Worm (Caenorhabditis elegans) whole organism, L4 larva: ENCODE data around the gene F21C10.9.

Experiments
- D1046.2 ChIP-seq: fragments of 200-800 bp; sonication (Bioruptor generic); IDR thresholded peaks from 2 replicates; pipeline ENCODE4 v1.3.6; 2022; ENCODE audit warnings: missing genetic modification characterization, missing compliant biosample characterization
- F10B5.3 ChIP-seq: sonication (generic microtip); optimal IDR thresholded peaks from 2 replicates; lab custom pipeline; 2016; ENCODE audit warnings: mild to moderate bottlenecking, missing genetic modification characterization, missing compliant biosample characterization
- F44E2.7 ChIP-seq: fragments of 200-800 bp; sonication (Bioruptor generic); IDR thresholded peaks from 2 replicates; pipeline ENCODE4 v2.1.2; 2022; ENCODE audit warnings: missing genetic modification characterization, missing compliant biosample characterization
- F49E8.2 ChIP-seq: sonication (generic microtip); optimal IDR thresholded peaks from 2 replicates; lab custom pipeline; 2016; ENCODE audit warnings: missing compliant biosample characterization, mild to moderate bottlenecking, missing genetic modification characterization, borderline replicate concordance
- T26A8.4 ChIP-seq: fragments of 200-800 bp; sonication (Bioruptor generic); IDR thresholded peaks from 2 replicates; pipeline ENCODE4 v1.3.6; 2022; ENCODE audit warnings: missing genetic modification characterization, missing compliant biosample characterization
- Y75B8A.6 ChIP-seq: fragments of 200-800 bp; sonication (Bioruptor generic); IDR thresholded peaks from 2 replicates; pipeline ENCODE4 v1.3.6; 2022; ENCODE audit warnings: missing genetic modification reagents, missing genetic modification characterization, missing compliant biosample characterization
- aha-1 ChIP-seq: fragments of 150-350 bp; peaks from one replicate; lab custom pipeline; 2014; ENCODE audit warnings: missing biosample characterization, missing genetic modification characterization
- aly-2 ChIP-seq: sonication (generic microtip); optimal IDR thresholded peaks from 2 replicates; lab custom pipeline; 2018; ENCODE audit warnings: missing biosample characterization, missing genetic modification characterization
- ama-1 ChIP-seq: fragments of 150-350 bp; optimal IDR thresholded peaks from 2 replicates; lab custom pipeline; 2014; ENCODE audit warnings: inconsistent platforms, mixed read lengths
- attf-4 ChIP-seq: sonication (generic microtip); optimal IDR thresholded peaks from 3 replicates; lab custom pipeline; 2017; ENCODE audit warnings: missing biosample characterization, missing genetic modification characterization
- ceh-62 ChIP-seq: sonication (generic microtip); optimal IDR thresholded peaks from 2 replicates; lab custom pipeline; 2017; ENCODE audit warnings: missing biosample characterization, missing genetic modification characterization
- daf-16 ChIP-seq, 3 experiments: sonication (generic microtip); optimal IDR thresholded peaks; 2 replicates each; lab custom pipeline; 2016 to 2017; ENCODE audit warnings: missing genetic modification characterization in 3 of 3, missing genetic modification reagents in 3 of 3, mild to moderate bottlenecking in 2 of 3, missing compliant biosample characterization in 2 of 3, missing biosample characterization in 1 of 3, moderate library complexity in 1 of 3
- daf-19 ChIP-seq: fragments of 200-800 bp; sonication (Bioruptor generic); conservative IDR thresholded peaks from 2 replicates; pipeline ENCODE4 v1.3.6; 2022; ENCODE audit warnings: missing genetic modification characterization, missing compliant biosample characterization
- daf-8 ChIP-seq: fragments of 200-800 bp; sonication (Bioruptor generic); IDR thresholded peaks from 2 replicates; pipeline ENCODE4 v1.3.6; 2022; ENCODE audit warnings: missing genetic modification characterization, missing compliant biosample characterization
- dmd-6 ChIP-seq: fragments of 200-800 bp; sonication (Bioruptor generic); IDR thresholded peaks from 2 replicates; pipeline ENCODE4 v1.3.6; 2022; ENCODE audit warnings: missing genetic modification reagents, missing genetic modification characterization, missing compliant biosample characterization
- dmd-9 ChIP-seq: fragments of 200-800 bp; sonication (Bioruptor generic); IDR thresholded peaks from 2 replicates; pipeline ENCODE4 v1.3.6; 2022; ENCODE audit warnings: missing genetic modification reagents, missing genetic modification characterization, missing compliant biosample characterization
- duxl-1 ChIP-seq: sonication (generic microtip); optimal IDR thresholded peaks from 2 replicates; lab custom pipeline; 2016; ENCODE audit warnings: mild to moderate bottlenecking, missing genetic modification characterization, moderate library complexity, missing compliant biosample characterization; ENCODE audit not compliant: poor library complexity
- dve-1 ChIP-seq: sonication (generic microtip); optimal IDR thresholded peaks from 2 replicates; lab custom pipeline; 2017; ENCODE audit warnings: antibody characterized with exemption, mild to moderate bottlenecking, missing genetic modification characterization, missing compliant biosample characterization; ENCODE audit not compliant: insufficient read depth
- egl-43 ChIP-seq: fragments of 200-800 bp; sonication (Bioruptor generic); IDR thresholded peaks from 2 replicates; pipeline ENCODE4 v1.3.6; 2022; ENCODE audit warnings: missing genetic modification reagents, missing genetic modification characterization, missing compliant biosample characterization
- fkh-10 ChIP-seq: fragments of 150-350 bp; optimal IDR thresholded peaks from 2 replicates; lab custom pipeline; 2014; ENCODE audit warnings: missing biosample characterization, missing genetic modification reagents, missing genetic modification characterization
- hlh-11 ChIP-seq: fragments of 200-800 bp; sonication (Bioruptor generic); optimal IDR thresholded peaks from 2 replicates; lab custom pipeline; 2018; ENCODE audit warnings: mild to moderate bottlenecking, missing genetic modification characterization, missing compliant biosample characterization
- hmg-1.1 ChIP-seq: fragments of 200-800 bp; sonication (Bioruptor generic); IDR thresholded peaks from 2 replicates; pipeline ENCODE4 v1.3.6; 2022; ENCODE audit warnings: missing genetic modification reagents, missing genetic modification characterization, missing compliant biosample characterization
- lim-7 ChIP-seq: fragments of 200-800 bp; sonication (Bioruptor generic); IDR thresholded peaks from 2 replicates; pipeline ENCODE4 v1.3.6; 2022; ENCODE audit warnings: missing genetic modification characterization, missing compliant biosample characterization
- lin-1 ChIP-seq: fragments of 200-800 bp; sonication (Bioruptor generic); IDR thresholded peaks from 2 replicates; pipeline ENCODE4 v1.3.6; 2022; ENCODE audit warnings: missing genetic modification reagents, missing genetic modification characterization, missing compliant biosample characterization
- lin-13 ChIP-seq: fragments of 150-350 bp; optimal IDR thresholded peaks from 2 replicates; lab custom pipeline; 2014; ENCODE audit warnings: missing biosample characterization, missing genetic modification reagents, missing genetic modification characterization
- lin-38 ChIP-seq: fragments of 200-800 bp; sonication (Bioruptor generic); IDR thresholded peaks from 2 replicates; pipeline ENCODE4 v1.3.6; 2022; ENCODE audit warnings: missing genetic modification reagents, missing genetic modification characterization, missing compliant biosample characterization
- lin-39 ChIP-seq: fragments of 150-350 bp; optimal IDR thresholded peaks from 2 replicates; lab custom pipeline; 2014; ENCODE audit warnings: missing biosample characterization, missing genetic modification reagents, missing genetic modification characterization
- lir-3 ChIP-seq: sonication (generic microtip); optimal IDR thresholded peaks from 2 replicates; lab custom pipeline; 2016; ENCODE audit warnings: mild to moderate bottlenecking, missing genetic modification characterization, missing compliant biosample characterization
- lsy-2 ChIP-seq, 2 experiments: fragments of 150-350 bp in 1 of 2; sonication (generic microtip) in 1 of 2; optimal IDR thresholded peaks; 2 replicates each; lab custom pipeline; 2014 to 2017; ENCODE audit warnings: missing biosample characterization in 2 of 2, missing genetic modification characterization in 2 of 2
- madf-5 ChIP-seq, 2 experiments: fragments of 200-800 bp; sonication (Bioruptor generic); IDR thresholded peaks; 2 replicates each; pipeline ENCODE4 v1.3.6; 2022; ENCODE audit warnings: missing compliant biosample characterization in 2 of 2, missing genetic modification characterization in 2 of 2
- mdl-1 ChIP-seq, 2 experiments: fragments of 150-350 bp in 1 of 2; sonication (generic microtip) in 1 of 2; optimal IDR thresholded peaks; 2 replicates each; lab custom pipeline; 2014 to 2017; ENCODE audit warnings: missing biosample characterization in 2 of 2, missing genetic modification characterization in 2 of 2
- mdt-29 ChIP-seq: fragments of 200-800 bp; sonication (Bioruptor generic); IDR thresholded peaks from 2 replicates; pipeline ENCODE4 v1.3.6; 2022; ENCODE audit warnings: missing genetic modification reagents, missing genetic modification characterization, missing compliant biosample characterization
- mxl-3 ChIP-seq: fragments of 200-800 bp; sonication (Bioruptor generic); optimal IDR thresholded peaks from 2 replicates; lab custom pipeline; 2018; ENCODE audit warnings: mild to moderate bottlenecking, missing genetic modification characterization, missing compliant biosample characterization
- nhr-42 ChIP-seq: fragments of 200-800 bp; sonication (Bioruptor generic); IDR thresholded peaks from 2 replicates; pipeline ENCODE4 v1.3.6; 2022; ENCODE audit warnings: missing genetic modification characterization, missing compliant biosample characterization
- nhr-48 ChIP-seq: sonication (generic microtip); optimal IDR thresholded peaks from 2 replicates; lab custom pipeline; 2016; ENCODE audit warnings: mild to moderate bottlenecking, missing genetic modification characterization, missing compliant biosample characterization
- nhr-76 ChIP-seq: fragments of 150-350 bp; optimal IDR thresholded peaks from 2 replicates; lab custom pipeline; 2014; ENCODE audit warnings: missing biosample characterization, missing genetic modification characterization
- nhr-77 ChIP-seq: fragments of 150-350 bp; optimal IDR thresholded peaks from 2 replicates; lab custom pipeline; 2014; ENCODE audit warnings: missing biosample characterization, missing genetic modification characterization
- pha-4 ChIP-seq, 2 experiments: fragments of 150-350 bp in 1 of 2; fragments of 200-800 bp in 1 of 2; sonication (Bioruptor generic) in 1 of 2; IDR thresholded peaks in 1 of 2; optimal IDR thresholded peaks in 1 of 2; 2 replicates each; pipeline versions ENCODE4 v1.3.6 to Lab custom; 2014 to 2022; ENCODE audit warnings: missing genetic modification characterization in 2 of 2, missing genetic modification reagents in 2 of 2, missing biosample characterization in 1 of 2, missing compliant biosample characterization in 1 of 2
- saeg-2 ChIP-seq: fragments of 200-800 bp; sonication (Bioruptor generic); IDR thresholded peaks from 2 replicates; pipeline ENCODE4 v1.3.6; 2022; ENCODE audit warnings: missing genetic modification reagents, missing genetic modification characterization, missing compliant biosample characterization
- sdz-12 ChIP-seq: fragments of 200-800 bp; sonication (Bioruptor generic); optimal IDR thresholded peaks from 2 replicates; lab custom pipeline; 2018; ENCODE audit warnings: mild to moderate bottlenecking, missing genetic modification characterization, missing compliant biosample characterization
- snpc-1.2 ChIP-seq: fragments of 200-800 bp; sonication (Bioruptor generic); IDR thresholded peaks from 2 replicates; pipeline ENCODE4 v1.3.6; 2022; ENCODE audit warnings: missing genetic modification reagents, missing genetic modification characterization, missing compliant biosample characterization
- unc-62 ChIP-seq, 3 experiments: fragments of 150-350 bp in 1 of 3; sonication (generic microtip); optimal IDR thresholded peaks in 2 of 3; peaks in 1 of 3; 1 replicate in 1 of 3; 2 replicates in 2 of 3; lab custom pipeline; 2014 to 2017; ENCODE audit warnings: missing biosample characterization in 3 of 3, missing genetic modification characterization in 3 of 3, missing genetic modification reagents in 3 of 3, missing genotype in 1 of 3
- zfp-3 ChIP-seq: fragments of 200-800 bp; sonication (Bioruptor generic); conservative IDR thresholded peaks from 2 replicates; pipeline ENCODE4 v1.3.6; 2022; ENCODE audit warnings: missing genetic modification reagents, missing genetic modification characterization, missing compliant biosample characterization

Gene F21C10.9

DNA sequence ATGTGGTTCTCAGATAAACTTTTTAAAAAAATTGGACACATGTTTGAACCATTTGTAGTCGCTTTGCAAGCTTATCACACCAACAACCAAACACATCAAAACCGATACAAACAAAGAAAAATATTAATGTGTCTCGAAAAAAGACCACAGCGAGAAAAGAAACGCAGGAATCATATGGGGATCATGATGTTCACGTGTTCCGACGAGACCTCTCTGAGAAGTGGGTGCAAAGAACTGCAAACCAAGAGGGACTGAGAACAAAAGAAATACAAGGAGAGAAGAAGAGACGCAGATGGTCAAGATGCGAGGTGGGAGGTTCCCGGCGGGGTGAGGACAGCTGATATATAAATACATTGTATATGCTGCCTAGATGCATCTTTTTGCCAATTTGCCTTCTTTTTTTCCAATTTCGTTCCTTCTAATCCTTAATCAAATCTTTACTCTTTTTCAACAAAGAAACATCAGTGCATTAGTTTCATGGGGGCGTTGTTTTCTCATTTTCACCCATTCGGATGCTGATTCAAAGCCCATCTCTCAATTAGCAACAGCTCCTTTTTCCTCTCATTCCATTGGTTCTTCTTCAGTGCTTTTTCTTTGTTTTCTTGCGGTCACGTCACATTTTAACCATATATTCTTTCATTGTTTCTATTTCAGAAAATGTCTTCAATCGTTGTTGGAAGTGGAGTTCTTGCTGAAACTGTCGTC, 2.7 kb downstream of the F21C10.9 start, which contains the start of gene F21C10.10 (continued):
- TF ChIP-seq nhr-48 (tag; lab: Kevin White, UChicago) (peak; percentile 99), lir-3 (tag; lab: Kevin White, UChicago) (no peak), lin-38 (peak; percentile 45), F10B5.3 (no peak), mdt-29 (GFP tag; lab: Robert Waterston, UW) (peak; percentile 76), nhr-42 (GFP tag; lab: Robert Waterston, UW) (no peak; the same call in 1 of the 2 replicates), snpc-1.2 (GFP tag; lab: Robert Waterston, UW) (no peak), aly-2 (tag; lab: Kevin White, UChicago) (no peak), attf-4 (tag; lab: Kevin White, UChicago) (no peak), dmd-9 (GFP tag; lab: Robert Waterston, UW) (no peak), lin-13 (peak; percentile 50)
- TF ChIP-seq, all 104 proteins: peak for 51

DNA sequence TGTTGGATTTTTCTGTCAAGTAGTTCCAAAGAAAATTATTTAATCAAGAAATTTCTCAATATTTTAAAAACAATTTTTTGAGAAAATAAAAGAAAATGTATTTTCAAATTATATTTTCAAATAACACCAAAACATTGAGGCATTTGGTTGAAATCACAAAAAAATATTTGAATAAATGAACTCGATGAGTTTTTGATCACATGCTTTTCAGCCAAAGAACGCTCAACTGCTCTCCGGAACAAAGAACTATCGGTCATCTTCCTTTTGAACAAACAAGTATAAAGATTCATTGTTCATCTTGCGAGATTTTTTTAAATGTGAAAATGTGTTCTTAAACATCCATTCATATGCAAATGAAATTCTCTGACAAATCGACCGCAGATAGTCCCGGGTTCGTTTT, 3.5 kb downstream of the F21C10.9 start:
- peak; percentile 15; the same call in 1 of the 2 replicates for TF ChIP-seq dmd-6 (GFP tag; lab: Robert Waterston, UW)
- no peak for TF ChIP-seq aha-1 (tag; lab: Kevin White, UChicago)
- TF ChIP-seq saeg-2: no peak
- TF ChIP-seq ama-1 (lab: Kevin White, UChicago): no peak
- TF ChIP-seq nhr-76 (tag; lab: Kevin White, UChicago): no peak
- no peak for TF ChIP-seq egl-43 (GFP tag; lab: Robert Waterston, UW)
- TF ChIP-seq F44E2.7 (GFP tag; lab: Robert Waterston, UW): no peak
- TF ChIP-seq sdz-12 (GFP tag; lab: Kevin White, UChicago): no peak
- TF ChIP-seq duxl-1 (tag; lab: Kevin White, UChicago): no peak
- TF ChIP-seq fkh-10 (GFP tag; lab: Kevin White, UChicago): no peak
- TF ChIP-seq madf-5 (GFP tag; IDR thresholded peaks at IDR 0.05; lab: Robert Waterston, UW): no peak
- peak; percentile 39 for TF ChIP-seq dve-1 (tag; lab: Kevin White, UChicago)
- TF ChIP-seq nhr-77: peak; percentile 18
- no peak for TF ChIP-seq zfp-3 (GFP tag; lab: Robert Waterston, UW)
- TF ChIP-seq D1046.2: no peak
- TF ChIP-seq Y75B8A.6 (GFP tag; lab: Robert Waterston, UW): no peak
- peak in 1 of 2 experiments; percentile 12 for TF ChIP-seq unc-62 (GFP tag; optimal IDR thresholded peaks at IDR 0.05 in 1 of 2; lab: Kevin White, UChicago)
- no peak for TF ChIP-seq unc-62 (tag; optimal IDR thresholded peaks at IDR 0.05; lab: Kevin White, UChicago)
- no peak for TF ChIP-seq daf-8 (GFP tag; lab: Robert Waterston, UW)
- TF ChIP-seq lim-7 (GFP tag; lab: Robert Waterston, UW): no peak
- no peak for TF ChIP-seq daf-16 (GFP tag; optimal IDR thresholded peaks at IDR 0.05; lab: Kevin White, UChicago)
- peak; percentile 50 for TF ChIP-seq daf-16 (tag; optimal IDR thresholded peaks at IDR 0.05; lab: Kevin White, UChicago)
- TF ChIP-seq daf-19 (GFP tag; lab: Robert Waterston, UW): no peak
- no peak for TF ChIP-seq ceh-62
- no peak for TF ChIP-seq nhr-48 (tag; lab: Kevin White, UChicago)
- no peak for TF ChIP-seq lin-38
- TF ChIP-seq mdt-29 (GFP tag; lab: Robert Waterston, UW): no peak
- TF ChIP-seq, all 104 proteins: peak for 5

DNA sequence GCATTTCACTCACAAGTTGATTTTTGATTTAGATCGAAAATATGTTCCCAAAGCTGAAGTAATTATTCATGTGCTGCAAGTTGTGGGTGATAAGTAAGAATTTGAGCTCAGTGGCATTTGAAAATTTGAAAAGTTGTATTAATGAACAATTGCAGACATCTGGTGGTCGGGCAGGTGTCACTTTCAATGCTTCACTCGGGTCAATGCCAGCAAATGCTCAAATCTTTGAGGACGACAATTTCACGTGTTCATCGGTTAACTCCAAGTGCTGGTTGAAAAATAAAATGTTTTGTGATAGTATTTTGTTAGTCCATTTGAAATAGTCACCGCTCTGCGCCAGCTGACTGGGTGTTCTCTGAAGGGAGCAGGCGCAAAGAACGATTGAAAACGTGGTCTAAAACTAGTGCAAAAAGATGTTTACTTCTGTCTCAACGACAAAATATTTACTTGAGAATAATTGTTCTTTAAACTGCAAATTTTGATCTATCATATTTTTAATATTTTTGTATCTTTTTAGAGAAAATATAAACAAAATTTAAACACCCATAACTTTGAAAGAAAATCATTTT, 4.4 kb downstream of the F21C10.9 start:
- TF ChIP-seq pha-4 (GFP tag; IDR thresholded peaks at IDR 0.05; lab: Robert Waterston, UW) (no peak), pha-4 (tag; optimal IDR thresholded peaks at IDR 0.05; lab: Kevin White, UChicago) (peak; percentile 52), lin-38 (no peak), mdl-1 (tag; optimal IDR thresholded peaks at IDR 0.05; lab: Kevin White, UChicago) (peak in 1 of 2 experiments; percentile 83), lsy-2 (tag; optimal IDR thresholded peaks at IDR 0.05; lab: Kevin White, UChicago) (peak; percentile 7 to 68), nhr-48 (tag; lab: Kevin White, UChicago) (peak; percentile 58), daf-19 (GFP tag; lab: Robert Waterston, UW) (no peak), F49E8.2 (no peak), dmd-6 (GFP tag; lab: Robert Waterston, UW) (peak; percentile 79), mxl-3 (GFP tag; lab: Kevin White, UChicago) (peak; percentile 11), unc-62 (GFP tag; optimal IDR thresholded peaks at IDR 0.05 in 1 of 2; lab: Kevin White, UChicago) (peak in 1 of 2 experiments; percentile 64), unc-62 (tag; optimal IDR thresholded peaks at IDR 0.05; lab: Kevin White, UChicago) (no peak), aha-1 (tag; lab: Kevin White, UChicago) (peak; percentile 19), lin-39 (tag; lab: Kevin White, UChicago) (no peak), lin-1 (GFP tag; lab: Robert Waterston, UW) (peak; percentile 52; the same call in 1 of the 2 replicates), hmg-1.1 (GFP tag; lab: Robert Waterston, UW) (no peak), T26A8.4 (GFP tag; lab: Robert Waterston, UW) (0 out of 2 replicates have a peak, but pooled peaks have one; percentile 27), hlh-11 (tag; lab: Kevin White, UChicago) (peak; percentile 91)
